Worm (Caenorhabditis elegans) whole organism, early embryonic: ENCODE measurements around the gene F26D11.1.

Source experiments
- B0310.2 ChIP-seq: sonication (generic microtip); optimal IDR thresholded peaks from 2 replicates; lab custom pipeline; 2016; ENCODE audit warnings: mild to moderate bottlenecking, missing genetic modification characterization, missing compliant biosample characterization
- F13C5.2 ChIP-seq: sonication (generic microtip); optimal IDR thresholded peaks from 2 replicates; lab custom pipeline; 2017; ENCODE audit warnings: mild to moderate bottlenecking, missing genetic modification characterization, inconsistent platforms, missing compliant biosample characterization
- aly-1 ChIP-seq: sonication (generic microtip); optimal IDR thresholded peaks from 2 replicates; lab custom pipeline; 2016; ENCODE audit warnings: missing genetic modification characterization, missing compliant biosample characterization
- ama-1 ChIP-seq: fragments of 150-350 bp; optimal IDR thresholded peaks from 2 replicates; lab custom pipeline; 2014
- hmbx-1 ChIP-seq: sonication (generic microtip); optimal IDR thresholded peaks from 2 replicates; lab custom pipeline; 2016; ENCODE audit warnings: mild to moderate bottlenecking, missing genetic modification characterization, missing compliant biosample characterization
- hnd-1 ChIP-seq: sonication (generic microtip); optimal IDR thresholded peaks from 2 replicates; lab custom pipeline; 2016; ENCODE audit warnings: missing genetic modification characterization, missing compliant biosample characterization
- pes-1 ChIP-seq: fragments of 200-800 bp; sonication (Bioruptor generic); IDR thresholded peaks from 2 replicates; pipeline ENCODE4 v1.3.6; 2022; ENCODE audit warnings: missing genetic modification reagents, missing genetic modification characterization, missing compliant biosample characterization

DNA sequence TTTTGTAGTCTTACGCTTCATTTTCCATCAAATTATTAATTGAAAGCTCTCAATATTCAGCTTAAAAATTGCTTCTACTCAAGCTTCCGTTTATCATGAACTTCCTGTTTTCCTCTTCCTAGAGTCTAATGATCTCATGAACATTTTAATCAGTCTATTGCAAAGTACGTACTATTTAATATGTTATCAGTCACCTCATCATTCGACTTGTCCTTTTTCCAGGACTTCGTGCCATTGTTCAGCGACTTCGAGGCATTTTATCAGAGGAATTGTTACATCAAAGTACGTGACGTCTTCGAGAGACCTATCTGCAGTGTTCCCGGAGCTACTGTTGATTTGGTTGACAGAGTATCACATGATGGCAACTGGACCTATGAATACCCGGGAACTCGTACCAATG lies 38.4 kb downstream of the F26D11.1 start:
- TF ChIP-seq ama-1 (lab: Kevin White, UChicago) (no peak), aly-1 (tag; lab: Kevin White, UChicago) (no peak), B0310.2 (tag; lab: Kevin White, UChicago) (no peak), hmbx-1 (no peak), hnd-1 (tag; lab: Kevin White, UChicago) (no peak), pes-1 (GFP tag; lab: Robert Waterston, UW) (no peak), F13C5.2 (tag; lab: Kevin White, UChicago) (no peak)
